Fruit fly (Drosophila melanogaster) whole organism, embryonic: ENCODE measurements around the gene synr.

Experiments
- Adf1 ChIP-seq: fragments of 200-800 bp; sonication (Bioruptor generic); IDR thresholded peaks from 2 replicates; pipeline ENCODE4 v1.3.6; 2022; ENCODE audit warnings: missing biosample characterization, missing genetic modification characterization
- Asciz ChIP-seq: fragments of 200-800 bp; sonication (Bioruptor generic); optimal IDR thresholded peaks from 2 replicates; lab custom pipeline; 2017; ENCODE audit warnings: missing biosample characterization, mild to moderate bottlenecking, missing genetic modification characterization, missing genetic modification reagents
- B-H2 ChIP-seq: fragments of 200-800 bp; sonication (Bioruptor generic); optimal IDR thresholded peaks from 2 replicates; lab custom pipeline; 2018; ENCODE audit warnings: missing biosample characterization, mild to moderate bottlenecking, missing genetic modification characterization
- CG10462 ChIP-seq: fragments of 200-800 bp; sonication (Bioruptor generic); optimal IDR thresholded peaks from 2 replicates; lab custom pipeline; 2016; ENCODE audit warnings: missing biosample characterization, missing genetic modification characterization
- CG11560 ChIP-seq: fragments of 200-800 bp; sonication (Bioruptor generic); IDR thresholded peaks from 3 replicates; pipeline ENCODE4 v1.3.6; 2022; ENCODE audit warnings: missing biosample characterization, missing genetic modification characterization
- CG1233 ChIP-seq: fragments of 200-800 bp; sonication (Bioruptor generic); optimal IDR thresholded peaks from 4 replicates; lab custom pipeline; 2018; ENCODE audit warnings: missing biosample characterization, mild to moderate bottlenecking, missing genetic modification characterization
- CG13894 ChIP-seq: fragments of 200-800 bp; sonication (Bioruptor generic); optimal IDR thresholded peaks from 3 replicates; lab custom pipeline; 2018; ENCODE audit warnings: missing biosample characterization, mild to moderate bottlenecking, missing genetic modification characterization, moderate library complexity
- CG1603 ChIP-seq: fragments of 200-800 bp; sonication (Bioruptor generic); optimal IDR thresholded peaks from 2 replicates; lab custom pipeline; 2019; ENCODE audit warnings: missing biosample characterization, mild to moderate bottlenecking, missing genetic modification characterization, moderate library complexity
- CG16779 ChIP-seq: fragments of 200-800 bp; sonication (Bioruptor generic); IDR thresholded peaks from 2 replicates; pipeline ENCODE4 v1.3.6; 2022; ENCODE audit warnings: missing biosample characterization, missing genetic modification characterization
- CG17186 ChIP-seq: fragments of 200-800 bp; sonication (Bioruptor generic); optimal IDR thresholded peaks from 3 replicates; lab custom pipeline; 2017; ENCODE audit warnings: missing biosample characterization, missing genetic modification reagents, missing genetic modification characterization
- CG17361 ChIP-seq: fragments of 200-800 bp; sonication (Bioruptor generic); IDR thresholded peaks from 3 replicates; pipeline ENCODE4 v1.3.6; 2022; ENCODE audit warnings: missing biosample characterization, missing genetic modification characterization
- CG18262 ChIP-seq: fragments of 200-800 bp; optimal IDR thresholded peaks from 3 replicates; lab custom pipeline; 2019; ENCODE audit warnings: missing biosample characterization, mild to moderate bottlenecking, missing genetic modification characterization, moderate library complexity
- CG2202 ChIP-seq: fragments of 200-800 bp; sonication (Bioruptor generic); optimal IDR thresholded peaks from 2 replicates; lab custom pipeline; 2018; ENCODE audit warnings: missing biosample characterization, mild to moderate bottlenecking, missing genetic modification characterization
- CG3281 ChIP-seq: fragments of 200-800 bp; sonication (Bioruptor generic); optimal IDR thresholded peaks from 3 replicates; lab custom pipeline; 2017; ENCODE audit warnings: missing biosample characterization, mild to moderate bottlenecking, missing genetic modification characterization
- CG4854 ChIP-seq: fragments of 200-800 bp; sonication (Bioruptor generic); optimal IDR thresholded peaks from 2 replicates; lab custom pipeline; 2016; ENCODE audit warnings: missing biosample characterization, missing genetic modification characterization, inconsistent platforms
- CG5180 ChIP-seq: fragments of 200-800 bp; sonication (Bioruptor generic); optimal IDR thresholded peaks from 3 replicates; lab custom pipeline; 2017; ENCODE audit warnings: missing biosample characterization, missing genetic modification characterization, mild to moderate bottlenecking, moderate library complexity, missing genetic modification reagents
- CG7928 ChIP-seq: fragments of 200-800 bp; sonication (Bioruptor generic); optimal IDR thresholded peaks from 2 replicates; lab custom pipeline; 2017; ENCODE audit warnings: missing biosample characterization, mild to moderate bottlenecking, missing genetic modification characterization
- CG8089 ChIP-seq: fragments of 200-800 bp; sonication (Bioruptor generic); optimal IDR thresholded peaks from 3 replicates; lab custom pipeline; 2016; ENCODE audit warnings: missing biosample characterization, missing genetic modification characterization
- CG8281 ChIP-seq: fragments of 200-800 bp; sonication (Bioruptor generic); optimal IDR thresholded peaks from 2 replicates; lab custom pipeline; 2018; ENCODE audit warnings: missing biosample characterization, mild to moderate bottlenecking, missing genetic modification characterization, moderate library complexity
- CHES-1-like ChIP-seq: fragments of 200-800 bp; sonication (Bioruptor generic); optimal IDR thresholded peaks from 2 replicates; lab custom pipeline; 2016; ENCODE audit warnings: missing biosample characterization, missing genetic modification characterization
- Fer1 ChIP-seq: fragments of 200-800 bp; sonication (Bioruptor generic); optimal IDR thresholded peaks from 2 replicates; lab custom pipeline; 2017; ENCODE audit warnings: missing biosample characterization, mild to moderate bottlenecking, missing genetic modification characterization
- Hand ChIP-seq: fragments of 200-800 bp; sonication (Bioruptor generic); optimal IDR thresholded peaks from 2 replicates; lab custom pipeline; 2017; ENCODE audit warnings: mild to moderate bottlenecking, missing biosample characterization, missing genetic modification reagents, missing genetic modification characterization
- Hmr ChIP-seq: fragments of 200-800 bp; sonication (Bioruptor generic); optimal IDR thresholded peaks from 3 replicates; lab custom pipeline; 2017; ENCODE audit warnings: mild to moderate bottlenecking, missing biosample characterization, missing genetic modification reagents, missing genetic modification characterization
- Hr78 ChIP-seq, 2 experiments: fragments of 200-800 bp in 1 of 2; fragments of >200 bp in 1 of 2; sonication (Bioruptor generic) in 1 of 2; optimal IDR thresholded peaks; 2 replicates each; lab custom pipeline; 2017 to 2019; ENCODE audit warnings: missing biosample characterization in 2 of 2, missing genetic modification characterization in 2 of 2, mild to moderate bottlenecking in 1 of 2, moderate library complexity in 1 of 2
- Lim3 ChIP-seq: fragments of 200-800 bp; sonication (Bioruptor generic); IDR thresholded peaks from 2 replicates; pipeline ENCODE4 v1.3.6; 2022; ENCODE audit warnings: missing biosample characterization, missing genetic modification characterization
- Med ChIP-seq: fragments of 200-800 bp; sonication (Bioruptor generic); peaks from one replicate; lab custom pipeline; 2016; ENCODE audit warnings: missing biosample characterization, missing genetic modification characterization, mild to moderate bottlenecking, inconsistent platforms, moderate library complexity
- Neu2 ChIP-seq: fragments of 200-800 bp; sonication (Bioruptor generic); optimal IDR thresholded peaks from 3 replicates; lab custom pipeline; 2016; ENCODE audit warnings: missing biosample characterization, missing genetic modification characterization, borderline replicate concordance
- Nf-YA ChIP-seq: fragments of 200-800 bp; sonication (Bioruptor generic); IDR thresholded peaks from 2 replicates; pipeline ENCODE4 v1.3.6; 2022; ENCODE audit warnings: missing biosample characterization, missing genetic modification characterization
- Opbp ChIP-seq: fragments of 200-800 bp; sonication (Bioruptor generic); IDR thresholded peaks from 3 replicates; pipeline ENCODE4 v1.3.6; 2022; ENCODE audit warnings: missing biosample characterization, missing genetic modification characterization; ENCODE audit not compliant: partially characterized antibody
- Rfx ChIP-seq: fragments of 200-800 bp; sonication (Bioruptor generic); IDR thresholded peaks from 2 replicates; pipeline ENCODE4 v1.3.6; 2022; ENCODE audit warnings: missing biosample characterization, missing genetic modification characterization
- Sin3A ChIP-seq: fragments of >200 bp; optimal IDR thresholded peaks from 2 replicates; lab custom pipeline; 2018
- Sox100B ChIP-seq: fragments of 200-800 bp; sonication (Bioruptor generic); optimal IDR thresholded peaks from 3 replicates; lab custom pipeline; 2018; ENCODE audit warnings: missing biosample characterization, mild to moderate bottlenecking, missing genetic modification characterization
- Spps ChIP-seq: fragments of 200-800 bp; sonication (Bioruptor generic); optimal IDR thresholded peaks from 2 replicates; lab custom pipeline; 2018; ENCODE audit warnings: missing biosample characterization, mild to moderate bottlenecking, missing genetic modification characterization
- ac ChIP-seq: fragments of 200-800 bp; sonication (Bioruptor generic); optimal IDR thresholded peaks from 3 replicates; lab custom pipeline; 2017; ENCODE audit warnings: missing biosample characterization, mild to moderate bottlenecking, missing genetic modification characterization
- al ChIP-seq: fragments of 200-800 bp; sonication (Bioruptor generic); IDR thresholded peaks from 2 replicates; pipeline ENCODE4 v1.3.6; 2022; ENCODE audit warnings: missing biosample characterization, missing genetic modification characterization
- cas ChIP-seq: fragments of 200-800 bp; sonication (Bioruptor generic); IDR thresholded peaks from 2 replicates; pipeline ENCODE4 v1.3.6; 2022; ENCODE audit warnings: missing biosample characterization, missing genetic modification characterization
- cg ChIP-seq: fragments of 200-800 bp; sonication (Bioruptor generic); optimal IDR thresholded peaks from 3 replicates; lab custom pipeline; 2019; ENCODE audit warnings: missing biosample characterization, mild to moderate bottlenecking, missing genetic modification characterization, moderate library complexity
- crc ChIP-seq: fragments of 200-800 bp; sonication (Bioruptor generic); optimal IDR thresholded peaks from 2 replicates; lab custom pipeline; 2016; ENCODE audit warnings: missing biosample characterization, missing genetic modification characterization
- danr ChIP-seq: fragments of 200-800 bp; sonication (Bioruptor generic); IDR thresholded peaks from 2 replicates; pipeline ENCODE4 v1.3.6; 2022; ENCODE audit warnings: missing biosample characterization, missing genetic modification characterization
- dm ChIP-seq: fragments of 200-800 bp; sonication (Bioruptor generic); optimal IDR thresholded peaks from 3 replicates; lab custom pipeline; 2016; ENCODE audit warnings: missing biosample characterization, missing genetic modification characterization
- ems ChIP-seq: fragments of 200-800 bp; sonication (Bioruptor generic); optimal IDR thresholded peaks from 3 replicates; lab custom pipeline; 2016; ENCODE audit warnings: missing biosample characterization, missing genetic modification characterization
- fd96Cb ChIP-seq: fragments of 200-800 bp; sonication (Bioruptor generic); optimal IDR thresholded peaks from 2 replicates; lab custom pipeline; 2018; ENCODE audit warnings: missing biosample characterization, mild to moderate bottlenecking, missing genetic modification characterization, moderate library complexity
- gcm2 ChIP-seq: fragments of 200-800 bp; sonication (Bioruptor generic); optimal IDR thresholded peaks from 2 replicates; lab custom pipeline; 2016; ENCODE audit warnings: missing biosample characterization, missing genetic modification characterization
- hbn ChIP-seq: fragments of 200-800 bp; sonication (Bioruptor generic); IDR thresholded peaks from 2 replicates; pipeline ENCODE4 v1.3.6; 2022; ENCODE audit warnings: missing biosample characterization, missing genetic modification characterization; ENCODE audit not compliant: partially characterized antibody
- lilli ChIP-seq: fragments of 200-800 bp; sonication (Bioruptor generic); optimal IDR thresholded peaks from 3 replicates; lab custom pipeline; 2016; ENCODE audit warnings: missing biosample characterization, missing genetic modification characterization
- maf-S ChIP-seq: fragments of 200-800 bp; sonication (Bioruptor generic); optimal IDR thresholded peaks from 2 replicates; lab custom pipeline; 2016; ENCODE audit warnings: missing biosample characterization, missing genetic modification characterization
- nom ChIP-seq: fragments of 200-800 bp; sonication (Bioruptor generic); optimal IDR thresholded peaks from 2 replicates; lab custom pipeline; 2017; ENCODE audit warnings: missing biosample characterization, missing genetic modification characterization, mild to moderate bottlenecking, moderate library complexity, missing genetic modification reagents
- org-1 ChIP-seq: fragments of 200-800 bp; sonication (Bioruptor generic); optimal IDR thresholded peaks from 2 replicates; lab custom pipeline; 2017; ENCODE audit warnings: missing biosample characterization, missing genetic modification characterization
- slbo ChIP-seq: fragments of 200-800 bp; sonication (Bioruptor generic); IDR thresholded peaks from 2 replicates; pipeline ENCODE4 v1.3.6; 2022; ENCODE audit warnings: missing biosample characterization, missing genetic modification characterization
- wdn ChIP-seq: fragments of 200-800 bp; sonication (Bioruptor generic); IDR thresholded peaks from 2 replicates; pipeline ENCODE4 v1.3.6; 2022; ENCODE audit warnings: missing biosample characterization, missing genetic modification characterization
- z ChIP-seq: fragments of 200-800 bp; sonication (Bioruptor generic); IDR thresholded peaks from 3 replicates; pipeline ENCODE4 v1.3.6; 2022; ENCODE audit warnings: missing biosample characterization, missing genetic modification characterization

Gene synr

DNA sequence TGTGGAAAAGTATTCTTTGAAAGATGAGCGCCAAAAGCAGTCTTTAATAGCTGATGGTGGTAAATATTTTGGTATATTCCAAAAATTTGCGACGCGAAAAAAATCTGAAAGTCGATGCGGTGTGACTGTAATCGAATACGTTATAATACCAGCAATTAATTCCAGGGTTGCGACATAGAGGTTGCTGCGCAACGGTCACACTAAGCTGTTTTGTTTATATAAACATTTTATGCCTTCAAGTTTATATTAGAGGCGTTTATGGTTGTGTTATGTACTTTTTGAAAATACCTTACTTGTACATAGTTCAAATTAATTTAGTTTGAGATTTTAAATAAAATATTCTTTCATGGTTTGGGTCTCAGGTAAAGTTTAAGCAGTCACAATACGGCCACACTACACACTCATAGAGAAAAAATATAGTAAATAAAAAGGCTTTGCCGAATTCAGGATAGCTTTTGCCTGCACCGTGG lies 28.8 kb downstream of the synr start, which contains the start of gene CG14043 (continued):
- TF ChIP-seq hbn (peak; percentile 38; the same call in 1 of the 2 replicates), Adf1 (no peak), cas (GFP tag; lab: Robert Waterston, UW) (no peak), CG2202 (tag; lab: Kevin White, UChicago) (no peak), B-H2 (no peak), CG17186 (GFP tag; lab: Kevin White, UChicago) (peak; percentile 62), crc (GFP tag; lab: Kevin White, UChicago) (no peak), CG11560 (tag; lab: Robert Waterston, UW) (peak; percentile 32; the same call in 1 of the 3 replicates), CG1603 (tag; lab: Kevin White, UChicago) (peak; percentile 45), CG13894 (tag; lab: Kevin White, UChicago) (no peak), CG3281 (GFP tag; lab: Kevin White, UChicago) (peak; percentile 78), gcm2 (GFP tag; lab: Kevin White, UChicago) (no peak), CG8089 (GFP tag; lab: Kevin White, UChicago) (no peak), CG1233 (GFP tag; lab: Kevin White, UChicago) (no peak), CG16779 (GFP tag; lab: Robert Waterston, UW) (no peak), ems (GFP tag; lab: Kevin White, UChicago) (no peak), wdn (GFP tag; lab: Robert Waterston, UW) (no peak), CG4854 (no peak), maf-S (GFP tag; lab: Kevin White, UChicago) (no peak), Fer1 (no peak), Asciz (GFP tag; lab: Kevin White, UChicago) (no peak), Lim3 (GFP tag; lab: Robert Waterston, UW) (no peak), org-1 (no peak), dm (peak; percentile 35), cg (GFP tag; lab: Kevin White, UChicago) (no peak), Hr78 (GFP tag; optimal IDR thresholded peaks at IDR 0.05; lab: Kevin White, UChicago) (no peak), Neu2 (GFP tag; lab: Kevin White, UChicago) (peak; percentile 4), lilli (GFP tag; lab: Kevin White, UChicago) (peak; percentile 33), al (0 out of 2 replicates have a peak, but pooled peaks have one; percentile 30), CG5180 (GFP tag; lab: Kevin White, UChicago) (no peak), danr (GFP tag; lab: Robert Waterston, UW) (no peak), Sin3A (lab: Kevin White, UChicago) (peak; percentile 85), CHES-1-like (GFP tag; lab: Kevin White, UChicago) (peak; percentile 63), CG18262 (tag; lab: Kevin White, UChicago) (peak; percentile 31), CG10462 (GFP tag; lab: Kevin White, UChicago) (no peak), ac (GFP tag; lab: Kevin White, UChicago) (no peak), fd96Cb (no peak), z (GFP tag; lab: Robert Waterston, UW) (no peak), Opbp (GFP tag; lab: Robert Waterston, UW) (no peak), nom (GFP tag; lab: Kevin White, UChicago) (no peak), CG7928 (peak; percentile 91), Hand (GFP tag; lab: Kevin White, UChicago) (no peak), Spps (tag; lab: Kevin White, UChicago) (peak; percentile 9), Sox100B (GFP tag; lab: Kevin White, UChicago) (no peak), Med (GFP tag; lab: Kevin White, UChicago) (peak; percentile 73), CG17361 (GFP tag; lab: Robert Waterston, UW) (peak; percentile 8; the same call in 1 of the 3 replicates), CG8281 (tag; lab: Kevin White, UChicago) (no peak), Hmr (GFP tag; lab: Kevin White, UChicago) (no peak), Nf-YA (GFP tag; lab: Robert Waterston, UW) (no peak), slbo (GFP tag; lab: Robert Waterston, UW) (peak; percentile 59), Rfx (GFP tag; lab: Robert Waterston, UW) (no peak)
